Worm (Caenorhabditis elegans) whole organism, L4/young adult: ENCODE results near the gene R08D7.4.
"Not testable (repeated sequence)": the region's sequence is repeated elsewhere in the genome, so short reads cannot be mapped to it uniquely, and the experiment has no call there.

ENCODE experiments used
- W03F9.2 ChIP-seq: fragments of 150-350 bp; optimal IDR thresholded peaks from 2 replicates; lab custom pipeline; 2014; ENCODE audit warnings: missing biosample characterization, missing genetic modification characterization
- dao-5 ChIP-seq: sonication (generic microtip); optimal IDR thresholded peaks from 2 replicates; lab custom pipeline; 2016; ENCODE audit warnings: missing genotype, missing genetic modification characterization, moderate library complexity, missing compliant biosample characterization
- him-1 ChIP-seq: sonication (generic microtip); optimal IDR thresholded peaks from 2 replicates; lab custom pipeline; 2016; ENCODE audit warnings: missing genotype, missing genetic modification reagents, missing genetic modification characterization, missing compliant biosample characterization

R08D7.4 gene

DNA sequence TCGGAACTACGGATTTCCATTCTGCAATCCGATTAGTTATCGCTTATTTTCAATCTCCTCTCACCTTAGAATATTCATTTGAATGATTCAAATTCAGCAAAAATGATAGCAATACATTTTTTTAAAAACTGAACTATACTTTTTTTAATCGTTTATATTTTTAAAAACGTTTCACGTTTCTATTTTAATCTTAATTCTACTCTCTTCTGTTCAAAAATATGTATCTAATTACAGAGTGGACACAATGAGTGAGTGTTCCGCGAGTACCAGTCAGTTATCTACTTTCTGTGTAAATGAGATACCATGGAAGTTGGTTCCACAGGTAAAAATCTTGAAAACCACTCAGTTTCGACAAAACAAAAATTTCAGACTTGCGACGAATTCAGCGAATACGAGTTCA, 30.9 kb downstream of the R08D7.4 start, which contains the start of the genes F59B2.15 and zif-1:
Gene F59B2.15, minus strand, starts transcription at position 101 of the 400 bp plus-strand sequence.
Gene zif-1, plus strand, starts transcription at position 235 of the 400 bp plus-strand sequence.
- no peak for TF ChIP-seq him-1 (tag; lab: Kevin White, UChicago)
- no peak for TF ChIP-seq W03F9.2 (tag; lab: Kevin White, UChicago)
- no peak for TF ChIP-seq dao-5 (tag; lab: Kevin White, UChicago)

DNA sequence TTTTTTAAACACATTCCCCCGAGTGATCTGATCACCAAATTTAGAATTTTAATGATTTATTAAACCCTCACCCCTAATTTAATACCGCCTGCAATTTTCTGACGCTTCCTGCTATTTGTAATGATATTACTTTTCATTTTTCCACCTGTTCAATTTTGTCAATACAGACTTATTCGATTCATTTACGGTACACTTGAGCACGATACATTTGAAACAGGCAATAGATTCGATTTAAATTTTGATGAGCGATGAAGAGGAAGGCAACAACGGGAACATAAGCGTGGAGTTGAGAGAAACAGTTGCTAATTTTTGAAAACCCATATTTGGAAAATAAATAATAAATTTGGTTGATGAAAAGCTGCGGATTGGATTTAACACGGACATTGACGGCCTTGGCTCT, 33.0 kb downstream of the R08D7.4 start:
- TF ChIP-seq dao-5 (tag; lab: Kevin White, UChicago): no peak
- no peak for TF ChIP-seq him-1 (tag; lab: Kevin White, UChicago)
- no peak for TF ChIP-seq W03F9.2 (tag; lab: Kevin White, UChicago)

DNA sequence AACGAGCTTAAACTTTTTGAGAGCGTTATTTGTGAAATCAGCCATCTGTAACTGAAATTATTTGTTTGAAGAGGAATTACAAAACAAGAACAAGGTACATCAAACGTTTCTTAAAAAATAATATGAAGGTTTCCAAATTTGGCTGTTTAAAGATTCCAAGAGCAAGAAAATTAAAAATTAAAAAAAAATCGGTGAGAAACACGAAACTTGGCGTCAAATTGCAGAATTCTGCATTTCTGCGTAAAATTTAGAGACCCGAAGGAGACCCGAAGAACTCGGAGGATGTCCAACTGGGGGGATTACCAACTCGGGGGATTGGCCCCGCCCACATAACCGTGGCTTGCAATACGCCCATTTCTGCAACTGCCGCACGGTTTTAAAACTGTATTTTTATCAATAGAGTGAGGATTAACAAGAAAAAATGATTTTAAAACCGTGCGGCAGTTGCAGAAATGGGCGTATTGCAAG, 34.2 kb downstream of the R08D7.4 start, which contains the start of gene rab-6.1:
Gene rab-6.1, minus strand, starts transcription at position 51 of the 468 bp plus-strand sequence.
- not testable (repeated sequence) for TF ChIP-seq dao-5, W03F9.2, him-1 (tag; lab: Kevin White, UChicago)

DNA sequence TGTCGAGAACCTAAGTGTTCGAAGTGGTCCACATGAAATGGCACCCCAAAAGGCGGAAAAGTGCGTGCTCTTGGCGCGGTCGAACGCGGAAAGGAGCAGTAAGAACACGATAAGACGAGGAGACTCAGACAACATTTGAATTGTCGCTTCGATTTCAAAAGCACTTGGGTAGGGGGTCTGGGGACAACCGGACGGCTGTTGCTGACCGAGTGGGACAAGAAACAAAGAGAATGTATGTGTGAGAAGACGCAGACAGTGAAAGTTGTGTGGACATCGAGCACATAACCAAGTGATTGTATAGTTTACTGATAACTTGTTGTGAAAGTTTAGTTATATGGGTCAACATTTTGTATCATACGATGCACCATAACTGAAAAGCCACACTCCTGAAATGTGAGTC, 35.5 kb downstream of the R08D7.4 start:
- no peak for TF ChIP-seq W03F9.2 (tag; lab: Kevin White, UChicago)
- no peak for TF ChIP-seq him-1 (tag; lab: Kevin White, UChicago)
- no peak for TF ChIP-seq dao-5 (tag; lab: Kevin White, UChicago)

DNA sequence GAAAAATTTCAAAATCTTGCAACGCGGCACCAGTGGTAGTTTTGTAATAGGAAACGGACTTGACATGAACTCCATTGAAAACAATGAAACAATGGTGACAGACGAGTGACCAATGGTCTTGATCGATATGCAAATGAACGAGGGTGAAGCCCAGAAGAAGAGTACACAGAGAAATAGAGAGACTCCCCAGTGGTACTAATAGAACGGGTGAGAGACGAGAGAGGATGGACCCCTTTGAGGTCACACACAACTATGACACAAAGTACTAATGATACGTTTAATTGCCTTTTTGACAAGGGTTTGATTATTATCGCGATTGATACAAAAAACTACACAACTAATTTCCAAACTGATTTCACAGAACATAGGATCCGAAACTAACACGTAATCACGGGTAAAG, 38.4 kb downstream of the R08D7.4 start, which contains the start of gene F59B2.8:
Gene F59B2.8, minus strand, starts transcription at position 151 of the 400 bp plus-strand sequence.
- no peak for TF ChIP-seq him-1 (tag; lab: Kevin White, UChicago)
- no peak for TF ChIP-seq dao-5 (tag; lab: Kevin White, UChicago)
- no peak for TF ChIP-seq W03F9.2 (tag; lab: Kevin White, UChicago)

ce11 chrIII:9012309-9012708, 40.6 kb downstream of the R08D7.4 start, which contains the start of gene F59B2.9:
Gene F59B2.9 (minus strand): TSS chrIII:9012409.
- TF ChIP-seq W03F9.2 (tag; lab: Kevin White, UChicago) (no peak), dao-5 (tag; lab: Kevin White, UChicago) (no peak), him-1 (tag; lab: Kevin White, UChicago) (no peak)

DNA sequence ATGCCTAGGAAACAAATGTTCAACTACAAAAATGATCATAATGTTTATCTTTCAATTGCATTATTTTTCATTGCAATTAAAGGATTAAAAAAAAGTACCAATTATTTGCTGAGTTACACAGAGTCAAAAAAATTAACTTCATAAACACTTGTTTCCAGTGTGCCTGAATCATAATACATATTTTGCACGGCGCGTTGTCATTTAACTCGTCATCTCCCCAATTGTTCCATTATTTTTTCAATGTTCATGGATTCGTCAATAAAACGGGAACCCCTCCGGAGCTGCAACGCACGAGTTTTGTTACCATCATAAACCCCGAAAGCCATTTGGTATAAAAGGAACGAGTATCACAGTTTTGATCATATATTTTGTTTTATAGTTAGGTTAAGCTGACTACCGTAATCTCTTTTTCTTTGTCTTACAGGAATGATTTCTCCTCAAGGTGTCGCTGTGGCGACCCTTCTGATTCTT, 45.5 kb downstream of the R08D7.4 start, which contains the start of gene F59B2.12:
Gene F59B2.12, plus strand, starts transcription at position 421 of the 471 bp plus-strand sequence.
- no peak for TF ChIP-seq him-1 (tag; lab: Kevin White, UChicago)
- TF ChIP-seq dao-5 (tag; lab: Kevin White, UChicago): no peak
- TF ChIP-seq W03F9.2 (tag; lab: Kevin White, UChicago): no peak

- TF ChIP-seq W03F9.2 (tag; lab: Kevin White, UChicago) (no peak), him-1 (tag; lab: Kevin White, UChicago) (no peak), dao-5 (tag; lab: Kevin White, UChicago) (no peak)
These were observed 50.8 kb downstream of the R08D7.4 start, which contains the start of gene F59B2.14 for ce11 chrIII:9022535-9022934. Gene F59B2.14 (minus strand): TSS chrIII:9022635.
